Worm (Caenorhabditis elegans) whole organism, L1 larva: ENCODE results near the gene ZK688.4.

Experiments used
- C04F5.9 ChIP-seq: sonication (generic microtip); optimal IDR thresholded peaks from 2 replicates; lab custom pipeline; 2016; ENCODE audit warnings: missing genetic modification characterization, missing compliant biosample characterization
- Y116A8C.19 ChIP-seq: sonication (generic microtip); optimal IDR thresholded peaks from 2 replicates; lab custom pipeline; 2016; ENCODE audit warnings: missing compliant biosample characterization, missing genetic modification characterization, borderline replicate concordance
- alr-1 ChIP-seq: fragments of 200-800 bp; sonication (Bioruptor generic); optimal IDR thresholded peaks from 2 replicates; lab custom pipeline; 2018; ENCODE audit warnings: borderline replicate concordance, mild to moderate bottlenecking, missing genetic modification characterization, missing compliant biosample characterization
- aly-2 ChIP-seq: fragments of 150-350 bp; optimal IDR thresholded peaks from 2 replicates; lab custom pipeline; 2014; ENCODE audit warnings: missing biosample characterization, missing genetic modification characterization
- ama-1 ChIP-seq: fragments of 150-350 bp; optimal IDR thresholded peaks from 2 replicates; lab custom pipeline; 2014
- ceh-88 ChIP-seq: fragments of 200-800 bp; sonication (Bioruptor generic); IDR thresholded peaks from 2 replicates; pipeline ENCODE4 v1.3.6; 2022; ENCODE audit warnings: missing genetic modification characterization, missing compliant biosample characterization
- ces-1 ChIP-seq: fragments of 150-350 bp; optimal IDR thresholded peaks from 2 replicates; lab custom pipeline; 2014; ENCODE audit warnings: missing biosample characterization, missing genetic modification reagents, missing genetic modification characterization
- dpl-1 ChIP-seq, 3 experiments: fragments of 150-350 bp in 2 of 3; sonication (generic microtip) in 1 of 3; optimal IDR thresholded peaks; 2 replicates each; lab custom pipeline; 2014 to 2017; ENCODE audit warnings: missing biosample characterization in 3 of 3, missing genetic modification characterization in 3 of 3, missing genetic modification reagents in 3 of 3
- efl-3 ChIP-seq: fragments of 200-800 bp; sonication (Bioruptor generic); optimal IDR thresholded peaks from 2 replicates; lab custom pipeline; 2018; ENCODE audit warnings: mild to moderate bottlenecking, missing genetic modification characterization, missing compliant biosample characterization
- egl-13 ChIP-seq: sonication (generic microtip); optimal IDR thresholded peaks from 2 replicates; lab custom pipeline; 2016; ENCODE audit warnings: missing genotype, missing genetic modification reagents, missing genetic modification characterization, missing compliant biosample characterization
- elt-2 ChIP-seq: sonication (generic microtip); optimal IDR thresholded peaks from 2 replicates; lab custom pipeline; 2016; ENCODE audit warnings: missing genetic modification characterization, mild to moderate bottlenecking, inconsistent platforms, missing compliant biosample characterization, missing genetic modification reagents
- ets-5 ChIP-seq: fragments of 200-800 bp; sonication (Bioruptor generic); IDR thresholded peaks from 2 replicates; pipeline ENCODE4 v1.3.6; 2022; ENCODE audit warnings: missing genetic modification characterization, missing compliant biosample characterization
- fkh-10 ChIP-seq: sonication (generic microtip); optimal IDR thresholded peaks from 2 replicates; lab custom pipeline; 2017; ENCODE audit warnings: missing biosample characterization, missing genetic modification reagents, missing genetic modification characterization
- fkh-4 ChIP-seq: sonication (generic microtip); optimal IDR thresholded peaks from 2 replicates; lab custom pipeline; 2016; ENCODE audit warnings: missing compliant biosample characterization, missing genetic modification characterization, borderline replicate concordance
- fkh-8 ChIP-seq: sonication (generic microtip); optimal IDR thresholded peaks from 2 replicates; lab custom pipeline; 2016; ENCODE audit warnings: mild to moderate bottlenecking, missing genetic modification characterization, missing compliant biosample characterization
- grh-1 ChIP-seq: fragments of 200-800 bp; sonication (Bioruptor generic); IDR thresholded peaks from 2 replicates; pipeline ENCODE4 v1.3.6; 2022; ENCODE audit warnings: missing genetic modification reagents, missing genetic modification characterization, missing compliant biosample characterization
- hlh-17 ChIP-seq: fragments of 200-800 bp; sonication (Bioruptor generic); optimal IDR thresholded peaks from 2 replicates; lab custom pipeline; 2018; ENCODE audit warnings: missing genetic modification characterization, mild to moderate bottlenecking, missing compliant biosample characterization, moderate library complexity, borderline replicate concordance
- hpl-2 ChIP-seq: fragments of 150-350 bp; optimal IDR thresholded peaks from 2 replicates; lab custom pipeline; 2014; ENCODE audit warnings: missing biosample characterization, missing genetic modification reagents, missing genetic modification characterization
- irx-1 ChIP-seq: sonication (generic microtip); optimal IDR thresholded peaks from 2 replicates; lab custom pipeline; 2016; ENCODE audit warnings: missing genetic modification characterization, missing compliant biosample characterization
- isw-1 ChIP-seq: fragments of 200-800 bp; sonication (Bioruptor generic); IDR thresholded peaks from 2 replicates; pipeline ENCODE4 v1.3.6; 2022; ENCODE audit warnings: missing genetic modification characterization, missing compliant biosample characterization
- lin-15B ChIP-seq: fragments of 150-350 bp; sonication (generic microtip); optimal IDR thresholded peaks from 3 replicates; lab custom pipeline; 2014; ENCODE audit warnings: missing biosample characterization, missing genetic modification characterization
- lin-35 ChIP-seq, 2 experiments: fragments of 150-350 bp; optimal IDR thresholded peaks; 2 replicates each; lab custom pipeline; 2014; ENCODE audit warnings: missing biosample characterization in 2 of 2, missing genetic modification characterization in 2 of 2, missing genetic modification reagents in 2 of 2
- lin-39 ChIP-seq: fragments of 150-350 bp; optimal IDR thresholded peaks from 2 replicates; lab custom pipeline; 2014; ENCODE audit warnings: missing biosample characterization, missing genetic modification reagents, missing genetic modification characterization
- mdl-1 ChIP-seq, 2 experiments: fragments of 150-350 bp; optimal IDR thresholded peaks; 2 replicates each; lab custom pipeline; 2014 to 2017; ENCODE audit warnings: missing biosample characterization in 2 of 2, missing genetic modification characterization in 2 of 2, inconsistent platforms in 1 of 2
- mep-1 ChIP-seq: fragments of 150-350 bp; optimal IDR thresholded peaks from 2 replicates; lab custom pipeline; 2014; ENCODE audit warnings: missing biosample characterization, missing genetic modification characterization
- nhr-20 ChIP-seq: sonication (generic microtip); optimal IDR thresholded peaks from 2 replicates; lab custom pipeline; 2016; ENCODE audit warnings: mild to moderate bottlenecking, missing genetic modification characterization, missing compliant biosample characterization
- nhr-237 ChIP-seq: fragments of 150-350 bp; optimal IDR thresholded peaks from 2 replicates; lab custom pipeline; 2014; ENCODE audit warnings: missing biosample characterization, missing genetic modification characterization
- nhr-47 ChIP-seq: sonication (generic microtip); optimal IDR thresholded peaks from 2 replicates; lab custom pipeline; 2016; ENCODE audit warnings: mild to moderate bottlenecking, missing genetic modification characterization, moderate library complexity, missing compliant biosample characterization
- nhr-76 ChIP-seq: sonication (generic microtip); optimal IDR thresholded peaks from 2 replicates; lab custom pipeline; 2017; ENCODE audit warnings: missing biosample characterization, missing genetic modification characterization
- nhr-84 ChIP-seq: sonication (generic microtip); optimal IDR thresholded peaks from 2 replicates; lab custom pipeline; 2017; ENCODE audit warnings: missing biosample characterization, missing genetic modification characterization
- nhr-85 ChIP-seq: sonication (generic microtip); peaks from one replicate; lab custom pipeline; 2016; ENCODE audit warnings: missing genetic modification characterization, inconsistent platforms, missing compliant biosample characterization
- nhr-90 ChIP-seq: sonication (generic microtip); optimal IDR thresholded peaks from 2 replicates; lab custom pipeline; 2016; ENCODE audit warnings: mild to moderate bottlenecking, missing genetic modification characterization, missing compliant biosample characterization; ENCODE audit not compliant: poor library complexity
- pag-3 ChIP-seq: sonication (generic microtip); optimal IDR thresholded peaks from 2 replicates; lab custom pipeline; 2017; ENCODE audit warnings: missing genetic modification characterization, mild to moderate bottlenecking, missing compliant biosample characterization, antibody characterized with exemption, borderline replicate concordance; ENCODE audit not compliant: insufficient read depth
- rnt-1 ChIP-seq: sonication (generic microtip); optimal IDR thresholded peaks from 2 replicates; lab custom pipeline; 2016; ENCODE audit warnings: mild to moderate bottlenecking, missing genetic modification characterization, moderate library complexity, missing compliant biosample characterization
- snpc-4 ChIP-seq: fragments of 150-350 bp; optimal IDR thresholded peaks from 2 replicates; lab custom pipeline; 2014; ENCODE audit warnings: missing biosample characterization, missing genetic modification characterization
- snu-23 ChIP-seq: sonication (generic microtip); optimal IDR thresholded peaks from 2 replicates; lab custom pipeline; 2016; ENCODE audit warnings: missing genetic modification characterization, missing compliant biosample characterization
- sox-4 ChIP-seq: sonication (generic microtip); optimal IDR thresholded peaks from 2 replicates; lab custom pipeline; 2016; ENCODE audit warnings: missing genetic modification characterization, missing compliant biosample characterization
- sup-37 ChIP-seq: fragments of 200-800 bp; sonication (Bioruptor generic); optimal IDR thresholded peaks from 2 replicates; lab custom pipeline; 2018; ENCODE audit warnings: mild to moderate bottlenecking, missing genetic modification characterization, missing compliant biosample characterization
- swsn-7 ChIP-seq: sonication (generic microtip); optimal IDR thresholded peaks from 2 replicates; lab custom pipeline; 2016; ENCODE audit warnings: missing genetic modification characterization, missing compliant biosample characterization
- tbx-2 ChIP-seq: sonication (generic microtip); optimal IDR thresholded peaks from 2 replicates; lab custom pipeline; 2016; ENCODE audit warnings: missing genetic modification characterization, missing compliant biosample characterization
- unc-62 ChIP-seq: fragments of 150-350 bp; optimal IDR thresholded peaks from 2 replicates; lab custom pipeline; 2014; ENCODE audit warnings: missing biosample characterization, missing genetic modification reagents, missing genetic modification characterization
- unc-86 ChIP-seq: sonication (generic microtip); optimal IDR thresholded peaks from 2 replicates; lab custom pipeline; 2016; ENCODE audit warnings: missing genetic modification characterization, missing compliant biosample characterization
- xbp-1 ChIP-seq: sonication (generic microtip); optimal IDR thresholded peaks from 2 replicates; lab custom pipeline; 2016; ENCODE audit warnings: missing genetic modification characterization, missing compliant biosample characterization

ZK688.4 gene

DNA sequence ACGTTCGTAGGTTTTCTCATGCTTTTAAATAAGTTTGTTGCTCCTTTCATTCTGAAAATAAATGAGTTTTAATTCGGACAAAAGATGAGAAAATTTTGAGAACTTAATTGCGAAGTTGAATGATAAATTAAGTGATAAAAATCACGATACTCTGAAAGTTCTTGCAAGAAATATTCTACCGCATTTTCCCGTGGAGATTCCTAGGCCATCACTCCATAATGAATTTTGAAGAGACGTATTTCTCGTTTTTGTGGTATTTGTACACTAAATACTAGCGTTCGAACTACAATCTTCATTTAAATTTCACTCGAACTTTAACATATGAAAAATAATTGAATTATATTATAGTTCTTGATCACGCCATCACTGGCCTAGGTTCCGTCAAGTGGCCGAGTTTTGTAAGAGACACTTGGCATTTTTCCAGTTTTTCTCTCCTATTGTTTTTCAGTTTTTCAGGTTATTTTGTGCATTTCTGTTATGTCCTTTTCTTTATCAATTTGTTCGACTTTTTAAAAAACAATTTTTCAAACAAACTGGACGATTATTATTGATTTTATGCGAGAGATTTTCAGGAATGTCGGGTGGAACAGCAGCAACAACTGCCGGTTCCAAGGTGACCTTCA, 36.3 kb upstream of the ZK688.4 start, which contains the start of the genes coq-5 and ufm-1 (continued):
- no peak for TF ChIP-seq mdl-1 (tag; optimal IDR thresholded peaks at IDR 0.05; lab: Kevin White, UChicago)
- TF ChIP-seq swsn-7 (tag; lab: Kevin White, UChicago): no peak
- no peak for TF ChIP-seq ceh-88 (GFP tag; lab: Robert Waterston, UW)
- TF ChIP-seq lin-15B (tag; lab: Kevin White, UChicago): no peak
- no peak for TF ChIP-seq aly-2 (tag; lab: Kevin White, UChicago)
- no peak for TF ChIP-seq snpc-4 (tag; lab: Kevin White, UChicago)
- peak; percentile 10 for TF ChIP-seq rnt-1 (tag; lab: Kevin White, UChicago)
- no peak for TF ChIP-seq ama-1 (lab: Kevin White, UChicago)
- peak in 1 of 2 experiments; percentile 12 for TF ChIP-seq lin-35 (GFP tag; optimal IDR thresholded peaks at IDR 0.05; lab: Kevin White, UChicago)
- peak; percentile 41 for TF ChIP-seq tbx-2 (tag; lab: Kevin White, UChicago)
- no peak for TF ChIP-seq sox-4 (tag; lab: Kevin White, UChicago)
- peak; percentile 52 for TF ChIP-seq C04F5.9
- TF ChIP-seq dpl-1 (GFP tag; optimal IDR thresholded peaks at IDR 0.05; lab: Kevin White, UChicago): peak; percentile 7 to 42 (median 36)
- no peak for TF ChIP-seq ets-5
- TF ChIP-seq fkh-10: no peak
- TF ChIP-seq nhr-47 (tag; lab: Kevin White, UChicago): peak; percentile 52
- TF ChIP-seq alr-1 (tag; lab: Kevin White, UChicago): no peak
- TF ChIP-seq fkh-4 (tag; lab: Kevin White, UChicago): peak; percentile 53
- TF ChIP-seq pag-3 (tag; lab: Kevin White, UChicago): peak; percentile 8
- no peak for TF ChIP-seq efl-3 (GFP tag; lab: Kevin White, UChicago)
- peak; percentile 52 for TF ChIP-seq nhr-90 (tag; lab: Kevin White, UChicago)
- TF ChIP-seq irx-1 (tag; lab: Kevin White, UChicago): peak; percentile 74
- TF ChIP-seq unc-86 (tag; lab: Kevin White, UChicago): no peak
- TF ChIP-seq egl-13 (tag; lab: Kevin White, UChicago): peak; percentile 8
- peak; percentile 31 for TF ChIP-seq fkh-8
- TF ChIP-seq xbp-1 (tag; lab: Kevin White, UChicago): peak; percentile 7
- peak; percentile 10; the same call in 1 of the 2 replicates for TF ChIP-seq isw-1 (GFP tag; lab: Robert Waterston, UW)
- no peak for TF ChIP-seq grh-1
- TF ChIP-seq sup-37 (GFP tag; lab: Kevin White, UChicago): no peak
- TF ChIP-seq lin-39 (tag; lab: Kevin White, UChicago): no peak
- no peak for TF ChIP-seq unc-62 (GFP tag; lab: Kevin White, UChicago)
- TF ChIP-seq mep-1 (tag; lab: Kevin White, UChicago): peak; percentile 23
- TF ChIP-seq nhr-84 (tag; lab: Kevin White, UChicago): no peak
- TF ChIP-seq nhr-237 (tag; lab: Kevin White, UChicago): no peak
- no peak for TF ChIP-seq nhr-76 (tag; lab: Kevin White, UChicago)
- TF ChIP-seq nhr-20 (tag; lab: Kevin White, UChicago): peak; percentile 27
- no peak for TF ChIP-seq hpl-2 (GFP tag; lab: Kevin White, UChicago)
- TF ChIP-seq nhr-85 (tag; lab: Kevin White, UChicago): peak; percentile 72
- TF ChIP-seq hlh-17 (GFP tag; lab: Kevin White, UChicago): no peak
- TF ChIP-seq elt-2 (tag; lab: Kevin White, UChicago): no peak
- TF ChIP-seq ces-1 (GFP tag; lab: Kevin White, UChicago): no peak
- TF ChIP-seq Y116A8C.19: no peak
- TF ChIP-seq snu-23 (GFP tag; lab: Kevin White, UChicago): peak; percentile 26
